Comparison of ENCODE assay signal across 3 worm cellular contexts in genomic region chrIV:3037932-3038331, ce11.
TF ChIP-seq lines count a peak whose summit lies in the region.

No protein-coding gene starts in this region.

TF ChIP-seq in whole organism, L4 larva, 104 proteins besides CTCF, POLR2A, EP300 and RAD21:
- TF ChIP-seq set-16 (GFP tag; IDR thresholded peaks at IDR 0.05; lab: Robert Waterston, UW) (peak; percentile 84), daf-19 (GFP tag; conservative IDR thresholded peaks at IDR 0.05; lab: Robert Waterston, UW) (no peak), mes-2 (tag; optimal IDR thresholded peaks at IDR 0.05; lab: Kevin White, UChicago; ENCODE audit: poor library complexity, severe bottlenecking) (no peak), nhr-77 (tag; optimal IDR thresholded peaks at IDR 0.05; lab: Kevin White, UChicago) (no peak), lir-3 (tag; optimal IDR thresholded peaks at IDR 0.05; lab: Kevin White, UChicago) (no peak), jun-1 (tag; optimal IDR thresholded peaks at IDR 0.05; lab: Kevin White, UChicago) (no peak)
TF ChIP-seq in whole organism, L4 larva: peak in this region for 1.

TF ChIP-seq in whole organism, late embryonic, 69 proteins besides CTCF, POLR2A, EP300 and RAD21:
- peak; percentile 10 for TF ChIP-seq C08G9.2 (tag; optimal IDR thresholded peaks at IDR 0.05; lab: Kevin White, UChicago)
- TF ChIP-seq hlh-6 (tag; optimal IDR thresholded peaks at IDR 0.05; lab: Kevin White, UChicago), result no peak
- no peak for TF ChIP-seq sox-2 (GFP tag; IDR thresholded peaks at IDR 0.05; lab: Robert Waterston, UW)
TF ChIP-seq in whole organism, late embryonic: peak in this region for 1.

TF ChIP-seq in whole organism, young adult, 124 proteins besides CTCF, POLR2A, EP300 and RAD21:
- TF ChIP-seq lin-35 (GFP tag; optimal IDR thresholded peaks at IDR 0.05; lab: Kevin White, UChicago), result no peak
- TF ChIP-seq ceh-58 (GFP tag; IDR thresholded peaks at IDR 0.05; lab: Robert Waterston, UW), result 0 out of 2 replicates have a peak, but pooled peaks have one; percentile 25
- TF ChIP-seq zfh-2 (GFP tag; conservative IDR thresholded peaks at IDR 0.05; lab: Robert Waterston, UW), result peak; percentile 81
- TF ChIP-seq ztf-28 (GFP tag; IDR thresholded peaks at IDR 0.05; lab: Robert Waterston, UW), result no peak
- TF ChIP-seq ekl-4 (GFP tag; IDR thresholded peaks at IDR 0.05; lab: Robert Waterston, UW), result 0 out of 2 replicates have a peak, but pooled peaks have one; percentile 44
- TF ChIP-seq egrh-3 (GFP tag; IDR thresholded peaks at IDR 0.05; lab: Robert Waterston, UW), result peak; percentile 15; the same call in 1 of the 2 replicates
- TF ChIP-seq dox-1 (GFP tag; IDR thresholded peaks at IDR 0.05; lab: Robert Waterston, UW), result no peak
